Worm (Caenorhabditis elegans): Measurements from ENCODE around the gene zipt-16.

- TF ChIP-seq him-1 (tag; optimal IDR thresholded peaks at IDR 0.05): no peak
- no peak for TF ChIP-seq dao-5 (tag; optimal IDR thresholded peaks at IDR 0.05)
These were observed 24.3 kb upstream of the zipt-16 start, which contains the start of gene dmsr-1 for ce11 chrV:11438464-11438863.

Measured in whole organism, L4/young adult.